Worm (Caenorhabditis elegans): ENCODE results near the gene D1086.21.

ce11 chrV:14094953-14095352, 30.4 kb downstream of the D1086.21 start:
- TF ChIP-seq nhr-25 (tag; optimal IDR thresholded peaks at IDR 0.05) (peak; percentile 56), fos-1 (tag; optimal IDR thresholded peaks at IDR 0.05) (no peak), elt-3 (tag; optimal IDR thresholded peaks at IDR 0.05) (no peak), nhr-28 (tag; optimal IDR thresholded peaks at IDR 0.05) (no peak), ceh-9 (tag; optimal IDR thresholded peaks at IDR 0.05) (no peak), ztf-11 (tag; optimal IDR thresholded peaks at IDR 0.05) (no peak), pha-4 (tag; optimal IDR thresholded peaks at IDR 0.05) (no peak), sea-2 (GFP tag; optimal IDR thresholded peaks at IDR 0.05) (no peak), nhr-76 (tag; optimal IDR thresholded peaks at IDR 0.05) (no peak), nfya-1 (tag; optimal IDR thresholded peaks at IDR 0.05; ENCODE audit: insufficient read depth) (no peak), nhr-77 (tag; optimal IDR thresholded peaks at IDR 0.05) (no peak), nhr-67 (tag; optimal IDR thresholded peaks at IDR 0.05) (no peak), lin-15B (tag; optimal IDR thresholded peaks at IDR 0.05) (no peak), fkh-10 (GFP tag; optimal IDR thresholded peaks at IDR 0.05) (no peak)
